Worm (Caenorhabditis elegans): ENCODE results near the gene fzr-1.

ce11 chrII:9591071-9591470 is 53.2 kb downstream of the fzr-1 start, which contains the start of the genes E02H1.1 and tag-124:
- TF ChIP-seq tbx-2 (tag; optimal IDR thresholded peaks at IDR 0.05) (peak; percentile 71), elt-2 (tag; optimal IDR thresholded peaks at IDR 0.05) (peak; percentile 56), fkh-10 (GFP tag; optimal IDR thresholded peaks at IDR 0.05) (no peak), ceh-30 (tag; optimal IDR thresholded peaks at IDR 0.05) (no peak), ama-1 (optimal IDR thresholded peaks at IDR 0.05) (no peak), pha-4 (tag; optimal IDR thresholded peaks at IDR 0.05) (no peak), zip-5 (tag; optimal IDR thresholded peaks at IDR 0.05) (peak; percentile 78), lin-11 (tag; optimal IDR thresholded peaks at IDR 0.05) (no peak), nhr-232 (tag; optimal IDR thresholded peaks at IDR 0.05) (no peak), F13H6.1 (tag; optimal IDR thresholded peaks at IDR 0.05) (peak; percentile 52), ttx-3 (tag; optimal IDR thresholded peaks at IDR 0.05) (no peak)
